Fruit fly (Drosophila melanogaster): ENCODE measurements around the gene SC35.

The SC35 gene

dm6 chr2L:12397974-12398373, 36.5 kb downstream of the SC35 start, which contains the start of gene Pkd2:
TSS of gene Pkd2 (plus strand) at chr2L:12398274.
- no peak for TF ChIP-seq Clk (GFP tag; optimal IDR thresholded peaks at IDR 0.05)
- no peak for TF ChIP-seq CG11617 (GFP tag; optimal IDR thresholded peaks at IDR 0.05)
- TF ChIP-seq pad (GFP tag; optimal IDR thresholded peaks at IDR 0.05), result no peak
- TF ChIP-seq Mnt (GFP tag; optimal IDR thresholded peaks at IDR 0.05), result no peak
- TF ChIP-seq CG7101 (tag; optimal IDR thresholded peaks at IDR 0.05), result no peak
- TF ChIP-seq cic (GFP tag; optimal IDR thresholded peaks at IDR 0.05), result no peak
- TF ChIP-seq ovo (GFP tag; optimal IDR thresholded peaks at IDR 0.05), result no peak

dm6 chr2L:12392406-12392805, 42.1 kb downstream of the SC35 start:
- TF ChIP-seq ovo (GFP tag; optimal IDR thresholded peaks at IDR 0.05) (no peak), CG7045 (GFP tag; optimal IDR thresholded peaks at IDR 0.05) (no peak), Mnt (GFP tag; optimal IDR thresholded peaks at IDR 0.05) (no peak), Crg-1 (GFP tag; optimal IDR thresholded peaks at IDR 0.05) (no peak), CG14711 (tag; optimal IDR thresholded peaks at IDR 0.05) (no peak), Hr96 (GFP tag; optimal IDR thresholded peaks at IDR 0.05) (no peak), CG11617 (GFP tag; optimal IDR thresholded peaks at IDR 0.05) (no peak), cnc (optimal IDR thresholded peaks at IDR 0.05) (no peak), CG1620 (GFP tag; optimal IDR thresholded peaks at IDR 0.05) (no peak), tj (GFP tag; optimal IDR thresholded peaks at IDR 0.05) (no peak), CG7101 (tag; optimal IDR thresholded peaks at IDR 0.05) (no peak), bab1 (GFP tag; optimal IDR thresholded peaks at IDR 0.05) (no peak)
